Worm (Caenorhabditis elegans): ENCODE data around the gene ncx-2.

DNA sequence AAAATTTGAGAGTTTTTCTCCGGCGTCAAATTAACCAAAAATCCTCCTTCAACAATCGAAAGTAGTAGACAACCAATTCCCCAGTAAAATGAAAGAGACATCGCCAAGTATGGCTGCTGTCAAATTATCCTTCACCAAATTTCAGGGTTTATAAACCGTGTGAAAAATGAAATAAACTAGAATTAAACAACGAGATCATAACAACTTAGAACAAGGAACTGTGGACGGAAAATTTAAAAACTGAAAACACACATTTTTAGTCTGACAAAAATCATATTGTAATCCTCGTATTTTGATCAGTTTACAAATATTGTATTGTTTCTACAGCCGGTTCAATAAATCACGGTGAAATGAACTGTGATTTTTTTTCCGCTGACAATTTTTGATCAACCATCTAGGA is 40.5 kb upstream of the ncx-2 start, which contains the start of gene cest-30:
- no peak for TF ChIP-seq ztf-11 (tag; optimal IDR thresholded peaks at IDR 0.05)
- TF ChIP-seq unc-62 (GFP tag; optimal IDR thresholded peaks at IDR 0.05): no peak
- TF ChIP-seq snpc-4 (tag; optimal IDR thresholded peaks at IDR 0.05): no peak
- TF ChIP-seq mdl-1 (tag; optimal IDR thresholded peaks at IDR 0.05): no peak
- no peak for TF ChIP-seq ama-1 (optimal IDR thresholded peaks at IDR 0.05)
- no peak for TF ChIP-seq unc-55 (GFP tag; optimal IDR thresholded peaks at IDR 0.05)
- TF ChIP-seq C34F6.9 (tag; optimal IDR thresholded peaks at IDR 0.05): no peak
- no peak for TF ChIP-seq blmp-1 (tag; optimal IDR thresholded peaks at IDR 0.05; ENCODE audit: insufficient read depth)
- no peak for TF ChIP-seq lin-11 (tag; optimal IDR thresholded peaks at IDR 0.05)
- no peak for TF ChIP-seq nhr-21 (tag; optimal IDR thresholded peaks at IDR 0.05)
- TF ChIP-seq Y55F3AM.14 (GFP tag; optimal IDR thresholded peaks at IDR 0.05): no peak
- no peak for TF ChIP-seq lin-13 (GFP tag; optimal IDR thresholded peaks at IDR 0.05)
- no peak for TF ChIP-seq nhr-11 (tag; optimal IDR thresholded peaks at IDR 0.05)

All from whole organism, L2 larva.